Fruit fly (Drosophila melanogaster): ENCODE measurements around the gene CG32269.

CG32269 gene

DNA sequence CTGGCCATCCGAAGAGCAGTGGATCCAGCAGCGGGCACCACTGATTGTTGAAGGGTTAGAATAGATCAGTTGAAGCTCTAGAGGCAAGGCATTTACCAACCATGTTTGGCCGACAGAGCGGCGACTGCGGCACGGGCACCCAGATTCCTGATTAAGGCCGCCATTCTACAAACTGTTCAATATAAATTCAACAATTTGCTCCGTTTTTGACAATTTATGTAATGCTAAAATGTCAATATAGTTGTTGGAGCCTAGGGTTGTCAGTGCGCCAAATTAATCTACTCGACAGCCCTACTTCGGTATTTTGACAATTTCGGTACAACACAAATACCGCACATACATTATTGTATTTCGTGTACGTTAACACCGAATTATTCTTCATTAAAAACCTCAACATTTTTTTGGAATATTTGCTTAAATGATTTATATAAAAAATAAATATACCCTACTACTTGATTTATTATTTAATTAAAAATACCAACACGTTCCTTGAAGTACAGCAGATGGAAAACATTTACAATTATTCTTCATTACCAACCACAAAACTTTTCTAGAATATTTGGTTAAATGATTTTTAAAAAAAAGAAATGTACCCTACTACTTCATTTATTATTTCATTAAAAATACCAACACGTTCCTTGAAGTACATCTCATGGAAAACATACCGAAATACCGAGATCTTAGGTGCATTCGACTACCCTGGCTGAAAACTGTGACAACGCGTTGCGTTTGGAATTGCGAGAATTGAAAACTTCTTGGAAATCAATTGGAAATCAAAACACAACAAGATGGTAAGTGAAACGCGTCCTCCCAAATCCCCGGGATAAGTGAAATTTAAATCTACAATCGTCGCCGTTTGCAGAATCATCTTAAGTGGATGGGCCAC lies 49.2 kb downstream of the CG32269 start, which contains the start of the genes ND-30 and CG15812 (continued):
- TF ChIP-seq fd102C (GFP tag; optimal IDR thresholded peaks at IDR 0.05) (no peak), CG2889 (GFP tag; IDR thresholded peaks at IDR 0.05) (no peak), bab2 (GFP tag; optimal IDR thresholded peaks at IDR 0.05) (no peak), yki (optimal IDR thresholded peaks at IDR 0.05) (no peak), chn (GFP tag; optimal IDR thresholded peaks at IDR 0.05) (no peak), CG4617 (GFP tag; optimal IDR thresholded peaks at IDR 0.05; ENCODE audit: borderline replicate concordance) (peak; percentile 47), lov (optimal IDR thresholded peaks at IDR 0.05) (no peak), lov (GFP tag; IDR thresholded peaks at IDR 0.05) (no peak), CG3726 (GFP tag; IDR thresholded peaks at IDR 0.05) (no peak), gro (GFP tag; optimal IDR thresholded peaks at IDR 0.05) (no peak), sens (GFP tag) (peak; percentile 87), phol (tag; optimal IDR thresholded peaks at IDR 0.05) (peak; percentile 34), CG16779 (GFP tag; IDR thresholded peaks at IDR 0.05) (no peak), CG15011 (GFP tag; optimal IDR thresholded peaks at IDR 0.05) (no peak), zf30C (GFP tag; optimal IDR thresholded peaks at IDR 0.05) (no peak), CG14710 (tag; optimal IDR thresholded peaks at IDR 0.05) (peak; percentile 51), pita (GFP tag; optimal IDR thresholded peaks at IDR 0.05) (no peak), grn (GFP tag; optimal IDR thresholded peaks at IDR 0.05) (no peak), otp (GFP tag; IDR thresholded peaks at IDR 0.05) (no peak), CG2120 (GFP tag; optimal IDR thresholded peaks at IDR 0.05) (peak; percentile 7), ftz-f1 (GFP tag; optimal IDR thresholded peaks at IDR 0.05) (no peak), cg (GFP tag; optimal IDR thresholded peaks at IDR 0.05) (no peak), NfI (GFP tag; optimal IDR thresholded peaks at IDR 0.05) (no peak), Rfx (GFP tag; IDR thresholded peaks at IDR 0.05) (peak; percentile 22; the same call in 1 of the 2 replicates), MBD-R2 (GFP tag; IDR thresholded peaks at IDR 0.05) (peak; percentile 69), CG13123 (GFP tag; optimal IDR thresholded peaks at IDR 0.05) (no peak), CHES-1-like (GFP tag; optimal IDR thresholded peaks at IDR 0.05) (no peak), salm (tag; optimal IDR thresholded peaks at IDR 0.05) (no peak), dpn (GFP tag; optimal IDR thresholded peaks at IDR 0.05) (peak in 1 of 2 experiments; percentile 1), amos (GFP tag; IDR thresholded peaks at IDR 0.05; ENCODE audit: partially characterized antibody) (peak; percentile 7; the same call in 1 of the 2 replicates), seq (GFP tag; IDR thresholded peaks at IDR 0.05) (0 out of 2 replicates have a peak, but pooled peaks have one; percentile 23), CTCF (GFP tag; optimal IDR thresholded peaks at IDR 0.05) (no peak), cwo (GFP tag; optimal IDR thresholded peaks at IDR 0.05) (no peak), CG34224 (GFP tag; IDR thresholded peaks at IDR 0.05; ENCODE audit: partially characterized antibody) (no peak; the same call in 1 of the 3 replicates), CG12219 (GFP tag; optimal IDR thresholded peaks at IDR 0.05) (no peak), ttk (GFP tag; IDR thresholded peaks at IDR 0.05) (no peak), jumu (GFP tag; optimal IDR thresholded peaks at IDR 0.05) (no peak), Deaf1 (tag; optimal IDR thresholded peaks at IDR 0.05) (no peak), CG18476 (GFP tag; optimal IDR thresholded peaks at IDR 0.05) (no peak), CG12659 (GFP tag; optimal IDR thresholded peaks at IDR 0.05) (peak; percentile 55), Fer3 (tag; optimal IDR thresholded peaks at IDR 0.05) (no peak), CG11247 (GFP tag; IDR thresholded peaks at IDR 0.05) (no peak), CG30403 (GFP tag; optimal IDR thresholded peaks at IDR 0.05) (peak; percentile 59), CG9797 (GFP tag; optimal IDR thresholded peaks at IDR 0.05) (peak; percentile 38), CG1602 (GFP tag; optimal IDR thresholded peaks at IDR 0.05) (peak; percentile 45), prd (optimal IDR thresholded peaks at IDR 0.05) (no peak), prd (GFP tag; IDR thresholded peaks at IDR 0.05) (0 out of 3 replicates have a peak, but pooled peaks have one; percentile 12), Hmr (GFP tag; optimal IDR thresholded peaks at IDR 0.05) (no peak), CG8924 (tag; optimal IDR thresholded peaks at IDR 0.05) (peak; percentile 51), Ets65A (GFP tag) (peak; percentile 60), row (GFP tag; IDR thresholded peaks at IDR 0.05) (peak; percentile 73)
